Worm (Caenorhabditis elegans): ENCODE results near the gene tps-1.

ce11 chrX:17458887-17459286 is 15.4 kb downstream of the tps-1 start, which contains the start of gene mlc-1:
- TF ChIP-seq skn-1 (tag; optimal IDR thresholded peaks at IDR 0.05) = no peak
- TF ChIP-seq ztf-11 (tag; optimal IDR thresholded peaks at IDR 0.05) = no peak
- TF ChIP-seq ama-1 (optimal IDR thresholded peaks at IDR 0.05) = no peak
- no peak for TF ChIP-seq mdl-1 (tag; optimal IDR thresholded peaks at IDR 0.05)
- no peak for TF ChIP-seq lin-15B (tag; optimal IDR thresholded peaks at IDR 0.05)
- TF ChIP-seq elt-3 (tag; optimal IDR thresholded peaks at IDR 0.05) = no peak
- no peak for TF ChIP-seq sptf-1 (tag; optimal IDR thresholded peaks at IDR 0.05)
- no peak for TF ChIP-seq egl-27 (tag; optimal IDR thresholded peaks at IDR 0.05)
- TF ChIP-seq ceh-82 (tag; optimal IDR thresholded peaks at IDR 0.05) = no peak
- no peak for TF ChIP-seq grh-1 (GFP tag; IDR thresholded peaks at IDR 0.05)

All from whole organism, L1 larva.